Worm (Caenorhabditis elegans) whole organism, young adult: ENCODE data around the gene F09C8.1.
A peak's percentile ranks its signal among the peaks of the same experiment; 100 is the strongest.
"Not testable (repeated sequence)": the region's sequence is repeated elsewhere in the genome, so short reads cannot be mapped to it uniquely, and the experiment has no call there.

Experiments
- B0336.3 ChIP-seq: fragments of 200-800 bp; sonication (Bioruptor generic); IDR thresholded peaks from 2 replicates; pipeline ENCODE4 v1.3.6; 2022; ENCODE audit warnings: missing genetic modification characterization, missing compliant biosample characterization
- C17E4.6 ChIP-seq: fragments of 200-800 bp; sonication (Bioruptor generic); IDR thresholded peaks from 2 replicates; pipeline ENCODE4 v1.3.6; 2022; ENCODE audit warnings: missing genetic modification reagents, missing genetic modification characterization, missing compliant biosample characterization
- F10E7.11 ChIP-seq: sonication (generic microtip); optimal IDR thresholded peaks from 2 replicates; lab custom pipeline; 2017; ENCODE audit warnings: mild to moderate bottlenecking, missing genetic modification characterization, moderate library complexity, missing compliant biosample characterization
- T07F8.4 ChIP-seq: sonication (generic microtip); optimal IDR thresholded peaks from 2 replicates; lab custom pipeline; 2016; ENCODE audit warnings: mild to moderate bottlenecking, missing genetic modification characterization, moderate library complexity, missing compliant biosample characterization
- T26A5.8 ChIP-seq: sonication (generic microtip); optimal IDR thresholded peaks from 2 replicates; lab custom pipeline; 2016; ENCODE audit warnings: missing genetic modification characterization, missing compliant biosample characterization
- Y67H2A.10 ChIP-seq: fragments of 200-800 bp; sonication (Bioruptor generic); conservative IDR thresholded peaks from 2 replicates; pipeline ENCODE4 v1.3.6; 2022; ENCODE audit warnings: missing genetic modification reagents, missing genetic modification characterization, missing compliant biosample characterization
- Y79H2A.3 ChIP-seq: fragments of 200-800 bp; sonication (Bioruptor generic); conservative IDR thresholded peaks from 2 replicates; pipeline ENCODE4 v1.3.6; 2022; ENCODE audit warnings: missing genetic modification reagents, missing genetic modification characterization, missing compliant biosample characterization
- akir-1 ChIP-seq: fragments of 200-800 bp; sonication (Bioruptor generic); optimal IDR thresholded peaks from 2 replicates; lab custom pipeline; 2018; ENCODE audit warnings: mild to moderate bottlenecking, missing genetic modification characterization, moderate library complexity, missing compliant biosample characterization
- aptf-3 ChIP-seq: fragments of 200-800 bp; sonication (Bioruptor generic); IDR thresholded peaks from 2 replicates; pipeline ENCODE4 v1.3.6; 2022; ENCODE audit warnings: missing genetic modification characterization, missing compliant biosample characterization
- atf-7 ChIP-seq: sonication (generic microtip); optimal IDR thresholded peaks from 2 replicates; lab custom pipeline; 2017; ENCODE audit warnings: mild to moderate bottlenecking, missing genetic modification characterization, missing compliant biosample characterization
- athp-1 ChIP-seq: sonication (generic microtip); optimal IDR thresholded peaks from 2 replicates; lab custom pipeline; 2017; ENCODE audit warnings: mild to moderate bottlenecking, missing genetic modification characterization, missing compliant biosample characterization
- bed-2 ChIP-seq: fragments of 200-800 bp; sonication (Bioruptor generic); IDR thresholded peaks from 2 replicates; pipeline ENCODE4 v1.3.6; 2022; ENCODE audit warnings: missing genetic modification reagents, missing genetic modification characterization, missing compliant biosample characterization
- egl-18 ChIP-seq: fragments of 200-800 bp; sonication (Bioruptor generic); IDR thresholded peaks from 2 replicates; pipeline ENCODE4 v1.3.6; 2022; ENCODE audit warnings: missing genetic modification reagents, missing genetic modification characterization, missing compliant biosample characterization
- egrh-3 ChIP-seq: fragments of 200-800 bp; sonication (Bioruptor generic); IDR thresholded peaks from 2 replicates; pipeline ENCODE4 v1.3.6; 2022; ENCODE audit warnings: missing genetic modification reagents, missing genetic modification characterization, missing compliant biosample characterization
- ekl-4 ChIP-seq: fragments of 200-800 bp; sonication (Bioruptor generic); IDR thresholded peaks from 2 replicates; pipeline ENCODE4 v1.3.6; 2022; ENCODE audit warnings: missing genetic modification reagents, missing genetic modification characterization, missing compliant biosample characterization
- ets-4 ChIP-seq: fragments of 200-800 bp; sonication (Bioruptor generic); optimal IDR thresholded peaks from 2 replicates; lab custom pipeline; 2018; ENCODE audit warnings: mild to moderate bottlenecking, missing genetic modification characterization, missing compliant biosample characterization
- hlh-12 ChIP-seq: sonication (generic microtip); optimal IDR thresholded peaks from 2 replicates; lab custom pipeline; 2016; ENCODE audit warnings: missing genetic modification characterization, missing compliant biosample characterization
- hmg-1.2 ChIP-seq: fragments of 200-800 bp; sonication (Bioruptor generic); IDR thresholded peaks from 2 replicates; pipeline ENCODE4 v1.3.6; 2022; ENCODE audit warnings: missing genetic modification reagents, missing genetic modification characterization, missing compliant biosample characterization
- lin-26 ChIP-seq: fragments of 200-800 bp; sonication (Bioruptor generic); IDR thresholded peaks from 2 replicates; pipeline ENCODE4 v1.3.6; 2022; ENCODE audit warnings: missing genetic modification reagents, missing genetic modification characterization, missing compliant biosample characterization
- lin-40 ChIP-seq: sonication (generic microtip); optimal IDR thresholded peaks from 2 replicates; lab custom pipeline; 2016; ENCODE audit warnings: missing genetic modification characterization, mild to moderate bottlenecking, missing compliant biosample characterization, missing genotype, missing genetic modification reagents
- lsy-27 ChIP-seq: sonication (generic microtip); optimal IDR thresholded peaks from 2 replicates; lab custom pipeline; 2017; ENCODE audit warnings: missing genetic modification characterization, mild to moderate bottlenecking, missing compliant biosample characterization, antibody characterized with exemption, missing genotype, borderline replicate concordance; ENCODE audit not compliant: insufficient read depth
- madf-10 ChIP-seq: sonication (generic microtip); optimal IDR thresholded peaks from 2 replicates; lab custom pipeline; 2016; ENCODE audit warnings: mild to moderate bottlenecking, missing genetic modification characterization, missing compliant biosample characterization
- madf-3 ChIP-seq: fragments of 200-800 bp; sonication (Bioruptor generic); IDR thresholded peaks from 2 replicates; pipeline ENCODE4 v1.3.6; 2022; ENCODE audit warnings: missing genetic modification reagents, missing genetic modification characterization, missing compliant biosample characterization
- madf-8 ChIP-seq: fragments of 200-800 bp; sonication (Bioruptor generic); conservative IDR thresholded peaks from 2 replicates; pipeline ENCODE4 v1.3.6; 2022; ENCODE audit warnings: missing genetic modification reagents, missing genetic modification characterization, missing compliant biosample characterization
- mcd-1 ChIP-seq: fragments of 200-800 bp; sonication (Bioruptor generic); IDR thresholded peaks from 2 replicates; pipeline ENCODE4 v1.3.6; 2022; ENCODE audit warnings: missing genetic modification reagents, missing genetic modification characterization, missing compliant biosample characterization
- mel-28 ChIP-seq: sonication (generic microtip); optimal IDR thresholded peaks from 2 replicates; lab custom pipeline; 2016; ENCODE audit warnings: borderline replicate concordance, mild to moderate bottlenecking, missing genetic modification characterization, missing compliant biosample characterization
- nfya-1 ChIP-seq: sonication (generic microtip); optimal IDR thresholded peaks from 2 replicates; lab custom pipeline; 2017; ENCODE audit warnings: antibody characterized with exemption, missing compliant biosample characterization, missing genetic modification characterization, borderline replicate concordance; ENCODE audit not compliant: insufficient read depth
- nhr-120 ChIP-seq: fragments of 200-800 bp; sonication (Bioruptor generic); IDR thresholded peaks from 2 replicates; pipeline ENCODE4 v1.3.6; 2022; ENCODE audit warnings: missing genetic modification characterization, missing compliant biosample characterization
- nhr-27 ChIP-seq: fragments of 200-800 bp; sonication (Bioruptor generic); optimal IDR thresholded peaks from 2 replicates; lab custom pipeline; 2018; ENCODE audit warnings: mild to moderate bottlenecking, missing genetic modification characterization, moderate library complexity, missing compliant biosample characterization
- nhr-80 ChIP-seq: sonication (generic microtip); optimal IDR thresholded peaks from 2 replicates; lab custom pipeline; 2016; ENCODE audit warnings: missing genetic modification characterization, missing compliant biosample characterization
- pha-4 ChIP-seq: fragments of 150-350 bp; sonication (generic microtip); optimal IDR thresholded peaks from 2 replicates; lab custom pipeline; 2014; ENCODE audit warnings: missing biosample characterization, missing genetic modification reagents, missing genetic modification characterization
- rec-8 ChIP-seq, 2 experiments: sonication (generic microtip); optimal IDR thresholded peaks; 2 replicates each; lab custom pipeline; 2016; ENCODE audit warnings: mild to moderate bottlenecking in 2 of 2, missing genetic modification characterization in 2 of 2, missing genetic modification reagents in 2 of 2, missing genotype in 2 of 2, missing biosample characterization in 1 of 2, missing compliant biosample characterization in 1 of 2, moderate library complexity in 1 of 2
- rpc-1 ChIP-seq, 2 experiments: fragments of 150-350 bp in 1 of 2; sonication (generic microtip) in 1 of 2; optimal IDR thresholded peaks; 2 replicates each; lab custom pipeline; 2014 to 2018; ENCODE audit warnings: missing biosample characterization in 1 of 2, missing genetic modification characterization in 1 of 2, missing genetic modification reagents in 1 of 2, missing genotype in 1 of 2
- sdz-38 ChIP-seq: sonication (generic microtip); optimal IDR thresholded peaks from 2 replicates; lab custom pipeline; 2016; ENCODE audit warnings: missing genotype, missing genetic modification characterization, missing compliant biosample characterization
- snpc-1.3 ChIP-seq: sonication (generic microtip); optimal IDR thresholded peaks from 2 replicates; lab custom pipeline; 2017; ENCODE audit warnings: missing genetic modification characterization, mild to moderate bottlenecking, missing compliant biosample characterization, antibody characterized with exemption, moderate library complexity, missing genotype, missing genetic modification reagents; ENCODE audit not compliant: insufficient read depth
- sptf-2 ChIP-seq: fragments of 200-800 bp; sonication (Bioruptor generic); optimal IDR thresholded peaks from 2 replicates; lab custom pipeline; 2018; ENCODE audit warnings: mild to moderate bottlenecking, missing genetic modification characterization, missing compliant biosample characterization
- tbx-9 ChIP-seq: sonication (generic microtip); optimal IDR thresholded peaks from 2 replicates; lab custom pipeline; 2016; ENCODE audit warnings: borderline replicate concordance, missing genetic modification characterization, inconsistent platforms, missing compliant biosample characterization
- unc-130 ChIP-seq: sonication (generic microtip); optimal IDR thresholded peaks from 2 replicates; lab custom pipeline; 2016; ENCODE audit warnings: missing genetic modification reagents, missing genetic modification characterization, missing compliant biosample characterization
- xnd-1 ChIP-seq: sonication (generic microtip); optimal IDR thresholded peaks from 2 replicates; lab custom pipeline; 2016; ENCODE audit warnings: missing genotype, missing genetic modification reagents, missing genetic modification characterization, missing compliant biosample characterization
- ztf-25 ChIP-seq: fragments of 200-800 bp; sonication (Bioruptor generic); IDR thresholded peaks from 2 replicates; pipeline ENCODE4 v1.3.6; 2022; ENCODE audit warnings: missing genetic modification reagents, missing genetic modification characterization, missing compliant biosample characterization
- ztf-6 ChIP-seq: fragments of 200-800 bp; sonication (Bioruptor generic); IDR thresholded peaks from 2 replicates; pipeline ENCODE4 v1.3.6; 2022; ENCODE audit warnings: missing genetic modification reagents, missing genetic modification characterization, missing compliant biosample characterization

The F09C8.1 gene

DNA sequence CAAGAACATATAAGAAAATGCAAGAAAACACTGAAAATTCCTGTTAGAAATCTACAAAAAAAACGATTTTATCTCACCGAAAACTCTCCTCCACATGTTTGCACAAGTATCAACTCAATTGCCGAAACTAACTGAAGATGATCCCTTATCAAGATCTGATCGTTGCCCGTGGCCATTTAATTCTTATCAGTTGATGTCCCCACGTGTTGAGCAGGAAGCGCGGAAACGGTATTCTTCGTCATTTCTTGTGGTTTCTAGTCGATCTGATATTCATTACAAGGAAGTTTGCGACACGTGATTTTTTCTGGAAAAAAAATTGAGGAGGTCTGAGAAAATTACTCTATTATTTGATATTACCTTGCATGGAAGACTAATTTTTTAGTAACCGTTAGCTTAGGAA lies at the start of gene F09C8.1:
TSS of gene F09C8.1 (minus strand) at position 123 of the 400 bp plus-strand sequence.
- TF ChIP-seq mcd-1 (GFP tag; lab: Robert Waterston, UW) = no peak
- peak; percentile 38 for TF ChIP-seq pha-4
- no peak for TF ChIP-seq egrh-3 (GFP tag; lab: Robert Waterston, UW)
- TF ChIP-seq nhr-80 (tag; lab: Kevin White, UChicago) = peak; percentile 91
- no peak for TF ChIP-seq rec-8 (tag; optimal IDR thresholded peaks at IDR 0.05; lab: Kevin White, UChicago)
- TF ChIP-seq ets-4 (GFP tag; lab: Kevin White, UChicago) = peak; percentile 29
- TF ChIP-seq nhr-120 (GFP tag; lab: Robert Waterston, UW) = no peak
- no peak for TF ChIP-seq aptf-3 (GFP tag; lab: Robert Waterston, UW)
- no peak for TF ChIP-seq B0336.3 (GFP tag; lab: Robert Waterston, UW)
- no peak for TF ChIP-seq T26A5.8 (tag; lab: Kevin White, UChicago)
- TF ChIP-seq lin-26 = no peak
- peak; percentile 4 for TF ChIP-seq atf-7 (tag; lab: Kevin White, UChicago)
- TF ChIP-seq madf-10 (tag; lab: Kevin White, UChicago) = no peak
- TF ChIP-seq Y79H2A.3 (GFP tag; lab: Robert Waterston, UW) = no peak
- TF ChIP-seq, all 124 proteins: peak for 4

DNA sequence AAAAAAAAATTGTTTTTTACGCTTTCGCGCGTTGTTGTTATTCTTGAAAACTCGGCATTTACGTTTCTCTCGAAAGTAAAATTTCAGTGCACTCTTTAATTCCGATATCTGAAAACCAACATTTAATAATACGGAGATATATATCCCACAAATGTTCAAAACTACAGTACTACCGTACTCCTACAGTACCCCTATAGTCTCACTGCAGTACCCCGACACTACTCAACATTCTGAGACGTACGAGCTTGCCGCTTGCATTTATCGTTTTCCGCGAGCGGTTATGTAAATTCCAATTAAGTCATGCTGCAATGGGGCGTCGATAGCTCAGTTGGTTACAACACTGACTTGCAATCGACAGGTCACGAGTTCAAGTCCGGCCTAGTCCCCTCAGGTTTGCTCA lies 49.7 kb upstream of the F09C8.1 start, which contains the start of gene F23A7.8:
TSS of gene F23A7.8 (plus strand) at position 301 of the 400 bp plus-strand sequence.
- not testable (repeated sequence) for TF ChIP-seq athp-1, nfya-1, sdz-38 (tag; lab: Kevin White, UChicago)
- TF ChIP-seq, all 124 proteins: peak for 0; not testable (repeated sequence) for 124

DNA sequence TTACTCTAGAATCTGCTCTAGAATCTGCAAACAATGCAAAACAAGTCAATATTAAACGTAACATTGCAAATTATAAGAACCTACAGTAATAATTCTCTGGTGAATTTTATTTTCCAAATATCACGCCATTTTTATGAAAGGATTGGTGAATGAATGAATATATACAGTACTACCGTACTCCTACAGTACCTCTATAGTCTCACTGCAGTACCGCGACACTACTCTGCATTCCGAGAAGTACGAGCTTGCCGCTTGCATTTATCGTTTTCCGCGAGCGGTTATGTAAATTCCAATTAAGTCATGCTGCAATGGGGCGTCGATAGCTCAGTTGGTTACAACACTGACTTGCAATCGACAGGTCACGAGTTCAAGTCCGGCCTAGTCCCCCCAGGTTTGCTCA lies 49.0 kb upstream of the F09C8.1 start, which contains the start of gene F23A7.4:
TSS of gene F23A7.4 (plus strand) at position 301 of the 400 bp plus-strand sequence.
- not testable (repeated sequence) for TF ChIP-seq rpc-1 (optimal IDR thresholded peaks at IDR 0.05; lab: Kevin White, UChicago)
- peak; percentile 47 for TF ChIP-seq rpc-1 (tag; optimal IDR thresholded peaks at IDR 0.05; lab: Kevin White, UChicago)
- TF ChIP-seq, all 124 proteins: peak for 1; not testable (repeated sequence) for 123

ce11 chrX:16210518-16210917 lies 47.2 kb upstream of the F09C8.1 start, which contains the start of gene R11.4:
Gene R11.4 (minus strand): TSS chrX:16210618.
- no peak for TF ChIP-seq ekl-4 (GFP tag; lab: Robert Waterston, UW)
- no peak for TF ChIP-seq madf-3 (GFP tag; lab: Robert Waterston, UW)
- TF ChIP-seq snpc-1.3 = no peak
- TF ChIP-seq madf-8 (GFP tag; lab: Robert Waterston, UW) = no peak
- TF ChIP-seq ztf-6 = no peak
- TF ChIP-seq C17E4.6 (GFP tag; lab: Robert Waterston, UW) = no peak
- no peak for TF ChIP-seq unc-130 (GFP tag; lab: Kevin White, UChicago)
- TF ChIP-seq hlh-12 (tag; lab: Kevin White, UChicago) = no peak
- TF ChIP-seq xnd-1 (tag; lab: Kevin White, UChicago) = no peak
- no peak for TF ChIP-seq akir-1
- TF ChIP-seq bed-2 (GFP tag; lab: Robert Waterston, UW) = no peak
- TF ChIP-seq tbx-9 (tag; lab: Kevin White, UChicago) = no peak
- TF ChIP-seq nhr-27 (tag; lab: Kevin White, UChicago) = no peak

ce11 chrX:16209660-16210059 lies 46.3 kb upstream of the F09C8.1 start:
- TF ChIP-seq mel-28 (tag; lab: Kevin White, UChicago) (peak; percentile 46), hmg-1.2 (GFP tag; lab: Robert Waterston, UW) (peak; percentile 92), egl-18 (GFP tag; lab: Robert Waterston, UW) (peak; percentile 89), pha-4 (no peak), lsy-27 (tag; lab: Kevin White, UChicago) (peak; percentile 80), Y67H2A.10 (0 out of 2 replicates have a peak, but pooled peaks have one; percentile 34), lin-40 (tag; lab: Kevin White, UChicago) (peak; percentile 96), T07F8.4 (peak; percentile 85), ztf-25 (GFP tag; lab: Robert Waterston, UW) (peak; percentile 81), sptf-2 (GFP tag; lab: Kevin White, UChicago) (peak; percentile 79), F10E7.11 (tag; lab: Kevin White, UChicago) (peak; percentile 77), Y79H2A.3 (GFP tag; lab: Robert Waterston, UW) (no peak), xnd-1 (tag; lab: Kevin White, UChicago) (no peak)
